Worm (Caenorhabditis elegans) whole organism, L1 larva: Measurements from ENCODE around the gene F26F12.2.

Experiments
- jun-1 ChIP-seq: fragments of 150-350 bp; optimal IDR thresholded peaks from 2 replicates; lab custom pipeline; 2014; ENCODE audit warnings: missing biosample characterization, missing genetic modification reagents, missing genetic modification characterization
- lin-15B ChIP-seq: fragments of 150-350 bp; sonication (generic microtip); optimal IDR thresholded peaks from 3 replicates; lab custom pipeline; 2014; ENCODE audit warnings: missing biosample characterization, missing genetic modification characterization
- lir-3 ChIP-seq: sonication (generic microtip); optimal IDR thresholded peaks from 2 replicates; lab custom pipeline; 2016; ENCODE audit warnings: mild to moderate bottlenecking, missing genetic modification characterization, moderate library complexity, missing compliant biosample characterization; ENCODE audit not compliant: poor library complexity
- mdl-1 ChIP-seq, 2 experiments: fragments of 150-350 bp; optimal IDR thresholded peaks; 2 replicates each; lab custom pipeline; 2014 to 2017; ENCODE audit warnings: missing biosample characterization in 2 of 2, missing genetic modification characterization in 2 of 2, inconsistent platforms in 1 of 2
- nhr-12 ChIP-seq: sonication (generic microtip); optimal IDR thresholded peaks from 2 replicates; lab custom pipeline; 2017; ENCODE audit warnings: missing biosample characterization, missing genetic modification characterization
- nhr-77 ChIP-seq: fragments of 150-350 bp; optimal IDR thresholded peaks from 2 replicates; lab custom pipeline; 2014; ENCODE audit warnings: missing biosample characterization, missing genetic modification characterization
- pqm-1 ChIP-seq: sonication (generic microtip); optimal IDR thresholded peaks from 3 replicates; lab custom pipeline; 2017; ENCODE audit warnings: missing biosample characterization, missing genetic modification characterization
- unc-62 ChIP-seq: fragments of 150-350 bp; optimal IDR thresholded peaks from 2 replicates; lab custom pipeline; 2014; ENCODE audit warnings: missing biosample characterization, missing genetic modification reagents, missing genetic modification characterization

- TF ChIP-seq unc-62 (GFP tag; lab: Kevin White, UChicago) = no peak
- TF ChIP-seq lir-3 (tag; lab: Kevin White, UChicago) = no peak
- TF ChIP-seq jun-1 (tag; lab: Kevin White, UChicago) = no peak
- TF ChIP-seq pqm-1 = no peak
- TF ChIP-seq lin-15B (tag; lab: Kevin White, UChicago) = no peak
- no peak for TF ChIP-seq mdl-1 (tag; optimal IDR thresholded peaks at IDR 0.05; lab: Kevin White, UChicago)
- TF ChIP-seq nhr-77 (tag; lab: Kevin White, UChicago) = no peak
- no peak for TF ChIP-seq nhr-12
Observed at ce11 chrV:5833531-5833930, 4.9 kb downstream of the F26F12.2 start, which contains the start of gene srh-76.
